Fruit fly (Drosophila melanogaster) whole organism, embryonic: ENCODE results near the gene H2.0.

ENCODE experiments used
- Adf1 ChIP-seq: fragments of 200-800 bp; sonication (Bioruptor generic); IDR thresholded peaks from 2 replicates; pipeline ENCODE4 v1.3.6; 2022; ENCODE audit warnings: missing biosample characterization, missing genetic modification characterization
- Atf-2 ChIP-seq: fragments of 200-800 bp; sonication (Bioruptor generic); optimal IDR thresholded peaks from 2 replicates; lab custom pipeline; 2016; ENCODE audit warnings: missing biosample characterization, missing genetic modification characterization
- CG11560 ChIP-seq: fragments of 200-800 bp; sonication (Bioruptor generic); IDR thresholded peaks from 3 replicates; pipeline ENCODE4 v1.3.6; 2022; ENCODE audit warnings: missing biosample characterization, missing genetic modification characterization
- CG12659 ChIP-seq: fragments of 200-800 bp; sonication (Bioruptor generic); optimal IDR thresholded peaks from 3 replicates; lab custom pipeline; 2017; ENCODE audit warnings: mild to moderate bottlenecking, missing biosample characterization, missing genetic modification reagents, missing genetic modification characterization
- CG1602 ChIP-seq: fragments of 200-800 bp; sonication (Bioruptor generic); optimal IDR thresholded peaks from 3 replicates; lab custom pipeline; 2016; ENCODE audit warnings: missing biosample characterization, missing genetic modification characterization
- CG17361 ChIP-seq: fragments of 200-800 bp; sonication (Bioruptor generic); IDR thresholded peaks from 3 replicates; pipeline ENCODE4 v1.3.6; 2022; ENCODE audit warnings: missing biosample characterization, missing genetic modification characterization
- CG1832 ChIP-seq: fragments of 200-800 bp; sonication (Bioruptor generic); optimal IDR thresholded peaks from 2 replicates; lab custom pipeline; 2017; ENCODE audit warnings: missing biosample characterization, mild to moderate bottlenecking, missing genetic modification characterization, inconsistent platforms
- CG18764 ChIP-seq: fragments of 200-800 bp; sonication (Bioruptor generic); optimal IDR thresholded peaks from 3 replicates; lab custom pipeline; 2016; ENCODE audit warnings: missing biosample characterization, missing genetic modification characterization
- CG6689 ChIP-seq: fragments of 200-800 bp; sonication (Bioruptor generic); IDR thresholded peaks from 2 replicates; pipeline ENCODE4 v1.3.6; 2022; ENCODE audit warnings: missing biosample characterization, missing genetic modification characterization
- CG6791 ChIP-seq: fragments of 200-800 bp; sonication (Bioruptor generic); IDR thresholded peaks from 3 replicates; pipeline ENCODE4 v1.3.6; 2022; ENCODE audit warnings: missing biosample characterization, missing genetic modification characterization; ENCODE audit not compliant: partially characterized antibody
- CG7745 ChIP-seq: fragments of 200-800 bp; sonication (Bioruptor generic); optimal IDR thresholded peaks from 2 replicates; lab custom pipeline; 2018; ENCODE audit warnings: missing biosample characterization, mild to moderate bottlenecking, missing genetic modification characterization, moderate library complexity
- D19B ChIP-seq: fragments of 200-800 bp; sonication (Bioruptor generic); optimal IDR thresholded peaks from 2 replicates; lab custom pipeline; 2017; ENCODE audit warnings: missing biosample characterization, mild to moderate bottlenecking, missing genetic modification characterization
- E2f1 ChIP-seq: fragments of 200-800 bp; sonication (Bioruptor generic); IDR thresholded peaks from 2 replicates; pipeline ENCODE4 v1.3.6; 2022; ENCODE audit warnings: missing biosample characterization, missing genetic modification characterization
- Elba2 ChIP-seq: fragments of 200-800 bp; sonication (Bioruptor generic); optimal IDR thresholded peaks from 3 replicates; lab custom pipeline; 2016; ENCODE audit warnings: missing biosample characterization, missing genetic modification characterization
- Ets65A ChIP-seq: fragments of 200-800 bp; sonication (Bioruptor generic); peaks from one replicate; lab custom pipeline; 2016; ENCODE audit warnings: missing biosample characterization, missing genetic modification characterization
- HLH4C ChIP-seq: fragments of 200-800 bp; sonication (Bioruptor generic); IDR thresholded peaks from 3 replicates; pipeline ENCODE4 v1.3.6; 2022; ENCODE audit warnings: missing biosample characterization, missing genetic modification characterization; ENCODE audit not compliant: partially characterized antibody
- Max ChIP-seq: fragments of 200-800 bp; sonication (Bioruptor generic); optimal IDR thresholded peaks from 2 replicates; lab custom pipeline; 2016; ENCODE audit warnings: missing biosample characterization, mild to moderate bottlenecking, missing genetic modification characterization
- Med ChIP-seq: fragments of 200-800 bp; sonication (Bioruptor generic); peaks from one replicate; lab custom pipeline; 2016; ENCODE audit warnings: missing biosample characterization, missing genetic modification characterization, mild to moderate bottlenecking, inconsistent platforms, moderate library complexity
- Poxn ChIP-seq: fragments of 200-800 bp; sonication (Bioruptor generic); IDR thresholded peaks from 2 replicates; pipeline ENCODE4 v1.3.6; 2022; ENCODE audit warnings: missing biosample characterization, missing genetic modification characterization
- Taf1 ChIP-seq: fragments of 200-800 bp; sonication (Bioruptor generic); IDR thresholded peaks from 2 replicates; pipeline ENCODE4 v1.3.6; 2022; ENCODE audit warnings: missing biosample characterization, missing genetic modification characterization
- dm ChIP-seq: fragments of 200-800 bp; sonication (Bioruptor generic); optimal IDR thresholded peaks from 3 replicates; lab custom pipeline; 2016; ENCODE audit warnings: missing biosample characterization, missing genetic modification characterization
- eve ChIP-seq, 2 experiments: fragments of >200 bp; optimal IDR thresholded peaks; 2 replicates each; lab custom pipeline; 2017; ENCODE audit warnings: missing biosample characterization in 2 of 2, missing genetic modification characterization in 2 of 2
- eyg ChIP-seq: fragments of 200-800 bp; sonication (Bioruptor generic); optimal IDR thresholded peaks from 3 replicates; lab custom pipeline; 2016; ENCODE audit warnings: missing biosample characterization, missing genetic modification characterization
- gfzf ChIP-seq: fragments of 200-800 bp; sonication (Bioruptor generic); optimal IDR thresholded peaks from 2 replicates; lab custom pipeline; 2016; ENCODE audit warnings: missing biosample characterization, mild to moderate bottlenecking, missing genetic modification characterization, moderate library complexity
- her ChIP-seq: fragments of 200-800 bp; sonication (Bioruptor generic); optimal IDR thresholded peaks from 2 replicates; lab custom pipeline; 2016; ENCODE audit warnings: missing biosample characterization, missing genetic modification characterization
- kah ChIP-seq: fragments of 200-800 bp; sonication (Bioruptor generic); optimal IDR thresholded peaks from 2 replicates; lab custom pipeline; 2018; ENCODE audit warnings: missing biosample characterization, mild to moderate bottlenecking, missing genetic modification characterization
- kay ChIP-seq: fragments of 200-800 bp; sonication (Bioruptor generic); optimal IDR thresholded peaks from 2 replicates; lab custom pipeline; 2016; ENCODE audit warnings: missing biosample characterization, missing genetic modification characterization
- lov ChIP-seq, 2 experiments: fragments of 200-800 bp in 1 of 2; fragments of >200 bp in 1 of 2; sonication (Bioruptor generic) in 1 of 2; IDR thresholded peaks in 1 of 2; optimal IDR thresholded peaks in 1 of 2; 2 replicates in 1 of 2; 3 replicates in 1 of 2; pipeline versions ENCODE4 v1.3.6 to Lab custom; 2017 to 2022; ENCODE audit warnings: missing biosample characterization in 1 of 2, missing genetic modification characterization in 1 of 2
- sob ChIP-seq: fragments of 200-800 bp; sonication (Bioruptor generic); IDR thresholded peaks from 2 replicates; pipeline ENCODE4 v1.3.6; 2022; ENCODE audit warnings: missing biosample characterization, missing genetic modification characterization
- ssp ChIP-seq: fragments of 200-800 bp; sonication (Bioruptor generic); IDR thresholded peaks from 2 replicates; pipeline ENCODE4 v1.3.6; 2022; ENCODE audit warnings: missing biosample characterization, missing genetic modification characterization
- twi ChIP-seq: fragments of 200-800 bp; optimal IDR thresholded peaks from 2 replicates; lab custom pipeline; 2019; ENCODE audit warnings: missing biosample characterization, mild to moderate bottlenecking, missing genetic modification characterization, moderate library complexity
- zf30C ChIP-seq: fragments of 200-800 bp; sonication (Bioruptor generic); optimal IDR thresholded peaks from 3 replicates; lab custom pipeline; 2018; ENCODE audit warnings: missing biosample characterization, mild to moderate bottlenecking, missing genetic modification characterization

H2.0 gene

DNA sequence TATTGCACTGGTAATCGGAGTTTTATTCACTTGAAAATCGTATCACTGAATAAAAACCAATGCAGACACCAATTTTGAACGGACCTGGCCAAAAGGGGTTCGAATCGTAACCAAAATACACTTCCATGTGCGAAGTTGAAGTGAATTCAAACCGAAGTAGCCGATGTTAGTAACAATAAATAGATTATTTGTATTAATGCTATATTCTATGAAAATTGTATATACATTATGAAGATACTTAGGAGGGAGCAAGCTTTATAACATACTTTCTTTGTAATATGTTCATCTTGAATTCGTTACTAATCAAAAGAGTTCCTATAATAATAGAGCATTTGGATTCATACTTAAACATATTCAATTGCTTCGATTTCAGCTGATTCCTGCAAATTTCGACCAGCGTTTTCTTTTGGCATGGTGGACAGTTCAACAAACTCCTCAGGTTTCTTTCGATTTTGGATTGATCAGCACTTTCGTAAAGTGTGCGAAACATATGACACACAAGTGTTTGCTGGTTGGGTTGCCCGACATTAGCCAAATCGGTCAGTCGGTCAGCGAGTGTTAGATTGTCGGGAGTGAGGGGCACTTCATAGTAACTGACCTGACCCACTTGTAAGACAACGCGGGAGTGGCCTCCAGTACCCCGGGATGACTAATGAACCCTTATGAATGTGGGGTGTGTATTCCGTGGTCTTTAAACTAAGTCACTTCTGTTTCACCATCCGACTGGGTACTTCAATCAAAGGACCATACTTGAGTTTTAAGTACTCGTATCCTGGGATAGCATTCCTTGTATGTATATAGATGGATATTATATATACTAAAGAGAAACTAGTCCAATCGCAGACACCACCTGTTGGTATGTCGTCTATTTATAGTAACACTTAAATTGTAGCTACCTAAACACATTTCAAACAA lies 51.2 kb downstream of the H2.0 start, which contains the start of the genes CG13992 and Ucp4C:
TSS of gene CG13992 (minus strand) at position 51 of the 915 bp plus-strand sequence.
TSS of gene Ucp4C (plus strand) at position 865 of the 915 bp plus-strand sequence.
- no peak for TF ChIP-seq zf30C (GFP tag; lab: Kevin White, UChicago)
- TF ChIP-seq HLH4C, result no peak
- no peak for TF ChIP-seq eyg
- no peak for TF ChIP-seq sob (GFP tag; lab: Robert Waterston, UW)
- TF ChIP-seq CG18764, result no peak
- 0 out of 3 replicates have a peak, but pooled peaks have one; percentile 16 for TF ChIP-seq CG6791 (GFP tag; lab: Robert Waterston, UW)
- no peak for TF ChIP-seq gfzf (GFP tag; lab: Kevin White, UChicago)
- peak; percentile 73 for TF ChIP-seq twi
- TF ChIP-seq kah (GFP tag; lab: Kevin White, UChicago), result no peak
- TF ChIP-seq Max (GFP tag; lab: Kevin White, UChicago), result no peak

- TF ChIP-seq CG6689 (GFP tag; lab: Robert Waterston, UW), result no peak
- no peak for TF ChIP-seq lov (optimal IDR thresholded peaks at IDR 0.05; lab: Kevin White, UChicago)
- TF ChIP-seq lov (GFP tag; IDR thresholded peaks at IDR 0.05; lab: Robert Waterston, UW), result 0 out of 3 replicates have a peak, but pooled peaks have one; percentile 26
Observed at dm6 chr2L:5964851-5965250, 54.4 kb downstream of the H2.0 start, which contains the start of gene psd. psd (minus strand) TSS chr2L:5964951.

DNA sequence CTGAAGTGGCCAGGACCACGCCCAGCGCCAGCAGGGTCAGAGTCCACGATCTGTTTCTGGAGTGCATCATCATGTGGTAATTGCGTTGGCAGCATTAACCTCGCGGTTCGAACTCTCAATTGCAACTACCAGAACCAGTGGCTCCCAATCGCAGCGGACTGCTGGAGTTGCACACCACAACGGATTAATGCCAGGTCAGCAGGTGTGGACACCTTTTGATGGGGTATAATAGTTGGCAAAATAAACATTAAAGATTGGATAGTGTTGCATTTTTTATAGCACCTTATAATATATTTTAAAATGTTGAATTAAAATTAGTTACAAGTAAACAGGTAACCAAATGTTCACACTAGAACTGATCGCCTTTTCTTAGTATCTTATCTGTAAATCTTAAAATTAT lies 55.0 kb downstream of the H2.0 start:
- no peak for TF ChIP-seq eve (GFP tag; optimal IDR thresholded peaks at IDR 0.05; lab: Kevin White, UChicago)
- no peak for TF ChIP-seq kay (GFP tag; lab: Kevin White, UChicago)
- TF ChIP-seq Adf1 (GFP tag; lab: Robert Waterston, UW), result no peak
- no peak for TF ChIP-seq E2f1
- TF ChIP-seq Elba2 (GFP tag; lab: Kevin White, UChicago), result no peak
- TF ChIP-seq CG12659, result no peak
- no peak for TF ChIP-seq dm
- TF ChIP-seq Med, result no peak
- no peak for TF ChIP-seq CG17361 (GFP tag; lab: Robert Waterston, UW)
- TF ChIP-seq Taf1 (GFP tag; lab: Robert Waterston, UW), result no peak
- TF ChIP-seq CG1602 (GFP tag; lab: Kevin White, UChicago), result no peak
- no peak for TF ChIP-seq Atf-2 (GFP tag; lab: Kevin White, UChicago)
- no peak for TF ChIP-seq her (GFP tag; lab: Kevin White, UChicago)
- no peak for TF ChIP-seq Poxn (GFP tag; lab: Robert Waterston, UW)
- no peak for TF ChIP-seq ssp (GFP tag; lab: Robert Waterston, UW)
- no peak for TF ChIP-seq CG7745 (tag; lab: Kevin White, UChicago)
- no peak for TF ChIP-seq D19B (GFP tag; lab: Kevin White, UChicago)
- no peak for TF ChIP-seq CG11560 (tag; lab: Robert Waterston, UW)

dm6 chr2L:5963251-5963650 lies 56.0 kb downstream of the H2.0 start:
- peak; percentile 13 for TF ChIP-seq Med
- TF ChIP-seq lov (optimal IDR thresholded peaks at IDR 0.05; lab: Kevin White, UChicago), result no peak
- TF ChIP-seq lov (GFP tag; IDR thresholded peaks at IDR 0.05; lab: Robert Waterston, UW), result peak; percentile 21; the same call in 1 of the 3 replicates
- peak; percentile 93 for TF ChIP-seq Ets65A
- TF ChIP-seq CG1832 (GFP tag; lab: Kevin White, UChicago), result no peak
